Fruit fly (Drosophila melanogaster) whole organism, adult: Measurements from ENCODE around the gene CG9372.

Experiments
- CG11617 ChIP-seq: fragments of 200-800 bp; sonication (Bioruptor generic); optimal IDR thresholded peaks from 2 replicates; lab custom pipeline; 2017; ENCODE audit warnings: mild to moderate bottlenecking, missing biosample characterization, missing genetic modification reagents, missing genetic modification characterization
- CG12768 ChIP-seq: fragments of 200-800 bp; sonication (Bioruptor generic); optimal IDR thresholded peaks from 2 replicates; lab custom pipeline; 2017; ENCODE audit warnings: missing biosample characterization, missing genetic modification characterization, mild to moderate bottlenecking, moderate library complexity, missing genetic modification reagents
- CG14711 ChIP-seq: fragments of 200-800 bp; sonication (Bioruptor generic); optimal IDR thresholded peaks from 2 replicates; lab custom pipeline; 2018; ENCODE audit warnings: missing biosample characterization, mild to moderate bottlenecking, missing genetic modification characterization, moderate library complexity
- CG1620 ChIP-seq: fragments of 200-800 bp; sonication (Bioruptor generic); optimal IDR thresholded peaks from 2 replicates; lab custom pipeline; 2016; ENCODE audit warnings: missing biosample characterization, missing genetic modification characterization
- CG33017 ChIP-seq: fragments of 200-800 bp; sonication (Bioruptor generic); optimal IDR thresholded peaks from 2 replicates; lab custom pipeline; 2018; ENCODE audit warnings: missing biosample characterization, mild to moderate bottlenecking, missing genetic modification characterization, moderate library complexity
- CG5204 ChIP-seq: fragments of 200-800 bp; sonication (Bioruptor generic); optimal IDR thresholded peaks from 2 replicates; lab custom pipeline; 2016; ENCODE audit warnings: missing biosample characterization, missing genetic modification characterization
- CG7045 ChIP-seq: fragments of 200-800 bp; sonication (Bioruptor generic); optimal IDR thresholded peaks from 2 replicates; lab custom pipeline; 2017; ENCODE audit warnings: missing biosample characterization, mild to moderate bottlenecking, missing genetic modification characterization
- CG7101 ChIP-seq: fragments of 200-800 bp; sonication (Bioruptor generic); optimal IDR thresholded peaks from 2 replicates; lab custom pipeline; 2018; ENCODE audit warnings: missing biosample characterization, mild to moderate bottlenecking, missing genetic modification characterization, moderate library complexity
- Clk ChIP-seq: fragments of 200-800 bp; sonication (Bioruptor generic); optimal IDR thresholded peaks from 2 replicates; lab custom pipeline; 2017; ENCODE audit warnings: missing biosample characterization, missing genetic modification characterization
- Crg-1 ChIP-seq: fragments of 200-800 bp; sonication (Bioruptor generic); optimal IDR thresholded peaks from 2 replicates; lab custom pipeline; 2016; ENCODE audit warnings: missing biosample characterization, missing genetic modification characterization
- Hr96 ChIP-seq: fragments of 200-800 bp; sonication (Bioruptor generic); optimal IDR thresholded peaks from 2 replicates; lab custom pipeline; 2016; ENCODE audit warnings: missing biosample characterization, missing genetic modification characterization
- Mnt ChIP-seq: fragments of 200-800 bp; sonication (Bioruptor generic); optimal IDR thresholded peaks from 2 replicates; lab custom pipeline; 2016; ENCODE audit warnings: missing biosample characterization, mild to moderate bottlenecking, missing genetic modification characterization
- bab1 ChIP-seq: fragments of 200-800 bp; sonication (Bioruptor generic); optimal IDR thresholded peaks from 3 replicates; lab custom pipeline; 2019; ENCODE audit warnings: missing biosample characterization, mild to moderate bottlenecking, missing genetic modification characterization, moderate library complexity
- cic ChIP-seq: fragments of 200-800 bp; sonication (Bioruptor generic); optimal IDR thresholded peaks from 2 replicates; lab custom pipeline; 2017; ENCODE audit warnings: missing biosample characterization, mild to moderate bottlenecking, missing genetic modification characterization, moderate library complexity
- cnc ChIP-seq, 2 experiments: fragments of >200 bp; optimal IDR thresholded peaks; 2 replicates each; lab custom pipeline; 2017
- kay ChIP-seq: fragments of 200-800 bp; sonication (Bioruptor generic); peaks from one replicate; lab custom pipeline; 2016; ENCODE audit warnings: missing biosample characterization, missing genetic modification characterization, borderline replicate concordance
- ovo ChIP-seq: fragments of 200-800 bp; sonication (Bioruptor generic); optimal IDR thresholded peaks from 2 replicates; lab custom pipeline; 2016; ENCODE audit warnings: missing biosample characterization, missing genetic modification characterization
- pad ChIP-seq: fragments of 200-800 bp; sonication (Bioruptor generic); optimal IDR thresholded peaks from 3 replicates; lab custom pipeline; 2017; ENCODE audit warnings: missing biosample characterization, missing genetic modification characterization, mild to moderate bottlenecking, moderate library complexity, missing genetic modification reagents
- tj ChIP-seq: fragments of 200-800 bp; sonication (Bioruptor generic); optimal IDR thresholded peaks from 3 replicates; lab custom pipeline; 2017; ENCODE audit warnings: missing biosample characterization, mild to moderate bottlenecking, missing genetic modification characterization, moderate library complexity
- toe ChIP-seq: fragments of 200-800 bp; sonication (Bioruptor generic); optimal IDR thresholded peaks from 2 replicates; lab custom pipeline; 2016; ENCODE audit warnings: missing biosample characterization, missing genetic modification characterization

CG9372 gene

dm6 chr3L:19574452-19574851 lies 31.6 kb upstream of the CG9372 start:
- TF ChIP-seq tj (GFP tag; lab: Kevin White, UChicago) (no peak), Mnt (GFP tag; lab: Kevin White, UChicago) (no peak), CG11617 (GFP tag; lab: Kevin White, UChicago) (no peak), ovo (GFP tag; lab: Kevin White, UChicago) (no peak), bab1 (GFP tag; lab: Kevin White, UChicago) (no peak), CG33017 (tag; lab: Kevin White, UChicago) (no peak), cic (GFP tag; lab: Kevin White, UChicago) (no peak), Crg-1 (GFP tag; lab: Kevin White, UChicago) (no peak), CG14711 (no peak), cnc (optimal IDR thresholded peaks at IDR 0.05; lab: Kevin White, UChicago) (no peak), CG5204 (GFP tag; lab: Kevin White, UChicago) (no peak), CG12768 (GFP tag; lab: Kevin White, UChicago) (no peak), Clk (GFP tag; lab: Kevin White, UChicago) (no peak), CG7045 (GFP tag; lab: Kevin White, UChicago) (no peak), toe (no peak), pad (GFP tag; lab: Kevin White, UChicago) (no peak), Hr96 (no peak), CG7101 (tag; lab: Kevin White, UChicago) (no peak), kay (GFP tag; lab: Kevin White, UChicago) (no peak)

dm6 chr3L:19575650-19576049 lies 30.4 kb upstream of the CG9372 start:
- TF ChIP-seq CG7101 (tag; lab: Kevin White, UChicago) = peak; percentile 35
- no peak for TF ChIP-seq CG12768 (GFP tag; lab: Kevin White, UChicago)

dm6 chr3L:19579346-19579745 lies 26.7 kb upstream of the CG9372 start:
- TF ChIP-seq tj (GFP tag; lab: Kevin White, UChicago) (no peak), Mnt (GFP tag; lab: Kevin White, UChicago) (no peak), CG11617 (GFP tag; lab: Kevin White, UChicago) (no peak), Hr96 (no peak), CG5204 (GFP tag; lab: Kevin White, UChicago) (no peak), CG14711 (no peak)

DNA sequence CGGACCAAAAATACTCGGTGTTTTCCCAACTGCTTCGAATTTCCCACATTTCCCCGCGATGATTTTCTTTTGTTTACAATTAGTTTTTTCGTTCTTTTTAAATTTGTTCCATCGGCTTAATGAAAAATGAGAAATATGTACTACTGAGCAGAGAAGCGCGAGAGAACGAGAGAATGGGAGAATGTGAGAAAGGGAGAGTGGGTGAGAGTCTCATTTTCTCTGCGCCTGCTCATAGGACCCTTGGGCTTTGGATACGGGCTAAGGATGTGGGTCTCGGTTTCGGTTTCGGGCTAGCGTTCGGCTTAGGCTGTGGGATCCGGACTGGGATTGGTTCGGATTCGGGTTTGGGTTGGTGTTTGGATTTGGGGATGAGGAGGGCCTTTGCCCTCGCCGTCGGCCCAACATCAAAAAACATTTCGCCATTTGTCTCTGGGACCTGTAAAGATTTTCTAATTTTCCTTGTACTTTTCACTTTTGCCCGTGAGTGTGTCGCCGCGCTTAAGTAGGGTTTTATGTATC lies 25.2 kb upstream of the CG9372 start:
- TF ChIP-seq CG14711 (no peak), bab1 (GFP tag; lab: Kevin White, UChicago) (no peak)

- TF ChIP-seq ovo (GFP tag; lab: Kevin White, UChicago) = no peak
- TF ChIP-seq CG5204 (GFP tag; lab: Kevin White, UChicago) = no peak
- no peak for TF ChIP-seq CG7045 (GFP tag; lab: Kevin White, UChicago)
These were observed 21.6 kb upstream of the CG9372 start, which contains the start of gene Shal for dm6 chr3L:19584369-19584915. Gene Shal (minus strand): TSS chr3L:19584568.

dm6 chr3L:19585979-19586378 lies 20.0 kb upstream of the CG9372 start, which contains the start of the genes CG9231 and CG9330:
Gene CG9231 (minus strand): TSS chr3L:19586003.
Gene CG9330 (plus strand): TSS chr3L:19586253.
- peak; percentile 14 for TF ChIP-seq CG1620 (GFP tag; lab: Kevin White, UChicago)
- peak; percentile 46 for TF ChIP-seq CG33017 (tag; lab: Kevin White, UChicago)
- TF ChIP-seq CG14711 = no peak
- peak; percentile 45 for TF ChIP-seq Mnt (GFP tag; lab: Kevin White, UChicago)
- no peak for TF ChIP-seq CG7045 (GFP tag; lab: Kevin White, UChicago)
- peak; percentile 33 for TF ChIP-seq CG7101 (tag; lab: Kevin White, UChicago)
- TF ChIP-seq tj (GFP tag; lab: Kevin White, UChicago) = peak; percentile 28
- TF ChIP-seq CG12768 (GFP tag; lab: Kevin White, UChicago) = no peak
- no peak for TF ChIP-seq Clk (GFP tag; lab: Kevin White, UChicago)
- peak; percentile 10 for TF ChIP-seq toe
- TF ChIP-seq pad (GFP tag; lab: Kevin White, UChicago) = no peak
- TF ChIP-seq CG5204 (GFP tag; lab: Kevin White, UChicago) = peak; percentile 38
- TF ChIP-seq CG11617 (GFP tag; lab: Kevin White, UChicago) = peak; percentile 15
- peak; percentile 72 for TF ChIP-seq bab1 (GFP tag; lab: Kevin White, UChicago)
- TF ChIP-seq Hr96 = no peak

DNA sequence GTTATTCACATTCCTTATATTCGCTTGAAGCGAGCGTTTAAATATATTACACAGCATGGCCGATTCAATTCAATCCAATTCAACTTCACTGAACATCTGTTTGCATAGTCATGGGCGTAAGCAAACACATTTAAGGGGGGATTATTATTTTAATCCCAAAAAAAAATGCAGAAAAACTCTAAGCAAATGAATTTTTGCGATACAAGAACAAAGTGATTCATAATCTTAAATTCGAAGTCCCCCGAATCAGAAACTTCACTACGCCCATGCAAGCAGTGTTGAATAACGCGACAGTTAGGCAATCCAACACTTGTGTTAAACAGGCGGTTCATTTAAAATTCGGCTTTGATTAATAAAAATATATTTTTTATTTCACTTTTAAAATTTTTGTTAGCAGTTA lies 15.6 kb upstream of the CG9372 start, which contains the start of gene CG14100:
CG14100 (minus strand) TSS at position 103 of the 400 bp plus-strand sequence.
- TF ChIP-seq bab1 (GFP tag; lab: Kevin White, UChicago) (peak; percentile 100), Hr96 (peak; percentile 100), cnc (optimal IDR thresholded peaks at IDR 0.05; lab: Kevin White, UChicago) (no peak), CG5204 (GFP tag; lab: Kevin White, UChicago) (peak; percentile 100), tj (GFP tag; lab: Kevin White, UChicago) (peak; percentile 98), Clk (GFP tag; lab: Kevin White, UChicago) (peak; percentile 100), toe (peak; percentile 100), CG33017 (tag; lab: Kevin White, UChicago) (peak; percentile 100), CG7101 (tag; lab: Kevin White, UChicago) (peak; percentile 100), cic (GFP tag; lab: Kevin White, UChicago) (peak; percentile 98), CG11617 (GFP tag; lab: Kevin White, UChicago) (peak; percentile 100), CG14711 (peak; percentile 100), pad (GFP tag; lab: Kevin White, UChicago) (peak; percentile 98), kay (GFP tag; lab: Kevin White, UChicago) (peak; percentile 100), ovo (GFP tag; lab: Kevin White, UChicago) (peak; percentile 100), CG7045 (GFP tag; lab: Kevin White, UChicago) (peak; percentile 100), Crg-1 (GFP tag; lab: Kevin White, UChicago) (peak; percentile 100), CG1620 (GFP tag; lab: Kevin White, UChicago) (peak; percentile 100), CG12768 (GFP tag; lab: Kevin White, UChicago) (peak; percentile 100), Mnt (GFP tag; lab: Kevin White, UChicago) (peak; percentile 100)
